Worm (Caenorhabditis elegans) whole organism, L4 larva: ENCODE measurements around the gene F09G8.5.

ENCODE experiments used
- aly-2 ChIP-seq: sonication (generic microtip); optimal IDR thresholded peaks from 2 replicates; lab custom pipeline; 2018; ENCODE audit warnings: missing biosample characterization, missing genetic modification characterization
- ceh-62 ChIP-seq: sonication (generic microtip); optimal IDR thresholded peaks from 2 replicates; lab custom pipeline; 2017; ENCODE audit warnings: missing biosample characterization, missing genetic modification characterization
- ces-1 ChIP-seq: fragments of 150-350 bp; sonication (generic microtip); optimal IDR thresholded peaks from 4 replicates; lab custom pipeline; 2014; ENCODE audit warnings: missing biosample characterization, missing genetic modification reagents, missing genetic modification characterization
- duxl-1 ChIP-seq: sonication (generic microtip); optimal IDR thresholded peaks from 2 replicates; lab custom pipeline; 2016; ENCODE audit warnings: mild to moderate bottlenecking, missing genetic modification characterization, moderate library complexity, missing compliant biosample characterization; ENCODE audit not compliant: poor library complexity
- fos-1 ChIP-seq: fragments of 150-350 bp; optimal IDR thresholded peaks from 2 replicates; lab custom pipeline; 2014; ENCODE audit warnings: missing biosample characterization, missing genetic modification characterization
- nhr-11 ChIP-seq: fragments of 150-350 bp; optimal IDR thresholded peaks from 2 replicates; lab custom pipeline; 2014; ENCODE audit warnings: missing biosample characterization, missing genetic modification characterization
- nhr-237 ChIP-seq: sonication (generic microtip); optimal IDR thresholded peaks from 2 replicates; lab custom pipeline; 2017; ENCODE audit warnings: missing biosample characterization, missing genetic modification characterization
- nhr-77 ChIP-seq: fragments of 150-350 bp; optimal IDR thresholded peaks from 2 replicates; lab custom pipeline; 2014; ENCODE audit warnings: missing biosample characterization, missing genetic modification characterization
- saeg-2 ChIP-seq: fragments of 200-800 bp; sonication (Bioruptor generic); IDR thresholded peaks from 2 replicates; pipeline ENCODE4 v1.3.6; 2022; ENCODE audit warnings: missing genetic modification reagents, missing genetic modification characterization, missing compliant biosample characterization
- unc-130 ChIP-seq: sonication (generic microtip); optimal IDR thresholded peaks from 2 replicates; lab custom pipeline; 2016; ENCODE audit warnings: missing genetic modification reagents, missing genetic modification characterization, missing compliant biosample characterization

DNA sequence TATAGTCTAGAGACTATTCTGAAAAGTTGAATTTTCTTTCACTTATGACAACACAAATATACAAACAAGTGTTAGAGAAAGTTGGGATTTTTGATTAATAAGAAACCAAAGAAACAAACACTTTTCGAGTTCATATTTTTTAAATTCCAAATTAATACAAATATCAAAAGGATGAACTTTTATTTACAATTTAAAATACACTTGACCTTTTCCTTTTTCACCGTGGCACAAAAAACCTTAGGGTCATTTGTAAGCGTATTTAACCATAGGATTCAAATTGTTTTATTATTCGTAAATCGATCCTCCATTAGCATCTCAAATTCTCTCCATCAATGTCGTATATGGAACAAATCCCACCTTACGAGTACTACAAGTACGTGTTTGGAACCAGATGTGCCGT lies 18.9 kb upstream of the F09G8.5 start, which contains the start of gene C02F5.5:
- TF ChIP-seq ces-1 (GFP tag; lab: Kevin White, UChicago) = no peak
- TF ChIP-seq aly-2 (tag; lab: Kevin White, UChicago) = no peak
- TF ChIP-seq nhr-11 = no peak
- TF ChIP-seq nhr-77 (tag; lab: Kevin White, UChicago) = no peak
- TF ChIP-seq nhr-237 (tag; lab: Kevin White, UChicago) = no peak
- no peak for TF ChIP-seq unc-130 (GFP tag; lab: Kevin White, UChicago)
- TF ChIP-seq ceh-62 (tag; lab: Kevin White, UChicago) = no peak
- TF ChIP-seq fos-1 = no peak
- no peak for TF ChIP-seq saeg-2 (GFP tag; lab: Robert Waterston, UW)
- no peak for TF ChIP-seq duxl-1 (tag; lab: Kevin White, UChicago)
